Worm (Caenorhabditis elegans): ENCODE results near the gene npl-4.1.

DNA sequence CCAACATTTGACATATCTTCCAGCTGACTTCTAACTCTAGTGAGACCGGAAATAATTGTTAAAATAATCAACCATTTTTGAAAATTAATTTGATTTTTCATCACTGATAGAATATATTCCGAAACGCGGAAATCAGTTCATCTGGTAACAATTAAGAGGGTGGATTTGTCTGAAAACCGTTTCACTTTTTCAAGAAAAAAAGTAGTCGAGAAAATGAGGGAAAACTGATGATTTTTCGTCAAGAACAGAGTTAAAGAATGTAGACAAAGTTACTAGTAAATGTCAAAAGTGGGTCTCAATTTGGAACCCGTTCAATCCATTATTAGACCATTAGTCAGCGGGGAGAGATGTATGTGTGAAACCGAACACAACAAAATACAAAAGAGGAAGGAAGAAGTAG lies 28.0 kb upstream of the npl-4.1 start, which contains the start of gene C17G10.6:
- TF ChIP-seq unc-39 (tag; optimal IDR thresholded peaks at IDR 0.05) (no peak), snpc-4 (tag; optimal IDR thresholded peaks at IDR 0.05) (no peak), pha-4 (tag; optimal IDR thresholded peaks at IDR 0.05) (no peak), lsy-2 (tag; optimal IDR thresholded peaks at IDR 0.05) (no peak)
